Fruit fly (Drosophila melanogaster) whole organism, wandering third instar larva: ENCODE results near the gene CG2839.

ENCODE experiments used
- Abd-B ChIP-seq: fragments of >200 bp; optimal IDR thresholded peaks from 2 replicates; lab custom pipeline; 2017; ENCODE audit warnings: missing biosample characterization, missing genetic modification characterization
- CG32264 ChIP-seq: fragments of 200-800 bp; sonication (Bioruptor generic); optimal IDR thresholded peaks from 2 replicates; lab custom pipeline; 2016; ENCODE audit warnings: missing biosample characterization, missing genetic modification characterization
- CG9705 ChIP-seq: fragments of 200-800 bp; sonication (Bioruptor generic); optimal IDR thresholded peaks from 2 replicates; lab custom pipeline; 2018; ENCODE audit warnings: missing biosample characterization, mild to moderate bottlenecking, missing genetic modification characterization
- CrebA ChIP-seq: fragments of 200-800 bp; sonication (Bioruptor generic); optimal IDR thresholded peaks from 2 replicates; lab custom pipeline; 2016; ENCODE audit warnings: missing biosample characterization, mild to moderate bottlenecking, missing genetic modification characterization, borderline replicate concordance
- Dfd ChIP-seq: fragments of >200 bp; optimal IDR thresholded peaks from 2 replicates; lab custom pipeline; 2017; ENCODE audit warnings: missing biosample characterization, missing genetic modification characterization
- Dif ChIP-seq: fragments of 200-275, 200-300 bp; sonication (Bioruptor generic); optimal IDR thresholded peaks from 2 replicates; lab custom pipeline; 2018; ENCODE audit warnings: missing biosample characterization, missing genetic modification characterization; ENCODE audit not compliant: partially characterized antibody
- GATAd ChIP-seq: sonication (Bioruptor generic); optimal IDR thresholded peaks from 2 replicates; lab custom pipeline; 2016; ENCODE audit warnings: missing biosample characterization, missing genetic modification characterization
- HLH106 ChIP-seq: fragments of 200-800 bp; optimal IDR thresholded peaks from 3 replicates; lab custom pipeline; 2019; ENCODE audit warnings: missing biosample characterization, mild to moderate bottlenecking, missing genetic modification characterization, moderate library complexity
- Hnf4 ChIP-seq: fragments of 200-800 bp; sonication (Bioruptor generic); optimal IDR thresholded peaks from 2 replicates; lab custom pipeline; 2016; ENCODE audit warnings: missing biosample characterization, mild to moderate bottlenecking, missing genetic modification characterization
- Hr78 ChIP-seq: fragments of >200 bp; optimal IDR thresholded peaks from 2 replicates; lab custom pipeline; 2017; ENCODE audit warnings: missing biosample characterization, missing genetic modification characterization
- Hr83 ChIP-seq: fragments of 200-300 bp; sonication (Bioruptor generic); optimal IDR thresholded peaks from 2 replicates; lab custom pipeline; 2016; ENCODE audit warnings: missing biosample characterization, mild to moderate bottlenecking, missing genetic modification characterization, moderate library complexity; ENCODE audit not compliant: poor library complexity, severe bottlenecking
- Jra ChIP-seq: sonication (Bioruptor generic); optimal IDR thresholded peaks from 2 replicates; lab custom pipeline; 2016; ENCODE audit warnings: missing biosample characterization, missing genetic modification characterization
- Mio ChIP-seq: sonication (Bioruptor generic); optimal IDR thresholded peaks from 2 replicates; lab custom pipeline; 2016; ENCODE audit warnings: missing biosample characterization, missing genetic modification characterization
- Myc ChIP-seq: fragments of >200 bp; optimal IDR thresholded peaks from 2 replicates; lab custom pipeline; 2017
- N ChIP-seq: fragments of >200 bp; optimal IDR thresholded peaks from 2 replicates; lab custom pipeline; 2018; ENCODE audit warnings: missing biosample characterization, missing external identifiers, missing genetic modification characterization
- OdsH ChIP-seq: fragments of 200-800 bp; sonication (Bioruptor generic); optimal IDR thresholded peaks from 2 replicates; lab custom pipeline; 2016; ENCODE audit warnings: missing biosample characterization, mild to moderate bottlenecking, missing genetic modification characterization
- Rel ChIP-seq, 2 experiments: fragments of 200-800 bp; sonication (Bioruptor generic) in 1 of 2; optimal IDR thresholded peaks; 2 replicates in 1 of 2; 3 replicates in 1 of 2; lab custom pipeline; 2016 to 2019; ENCODE audit warnings: mild to moderate bottlenecking in 2 of 2, missing biosample characterization in 2 of 2, missing genetic modification characterization in 2 of 2, moderate library complexity in 1 of 2
- Sp1 ChIP-seq: fragments of 200-800 bp; sonication (Bioruptor generic); optimal IDR thresholded peaks from 3 replicates; lab custom pipeline; 2019; ENCODE audit warnings: missing biosample characterization, mild to moderate bottlenecking, missing genetic modification characterization, moderate library complexity
- Vsx2 ChIP-seq: fragments of 200-300, 225-300 bp; sonication (Bioruptor generic); optimal IDR thresholded peaks from 2 replicates; lab custom pipeline; 2018; ENCODE audit warnings: missing biosample characterization, missing genetic modification characterization; ENCODE audit not compliant: partially characterized antibody
- br ChIP-seq: fragments of 200-800 bp; sonication (Bioruptor generic); optimal IDR thresholded peaks from 2 replicates; lab custom pipeline; 2016; ENCODE audit warnings: missing biosample characterization, missing genetic modification characterization
- brk ChIP-seq: fragments of 200-800 bp; sonication (Bioruptor generic); optimal IDR thresholded peaks from 2 replicates; lab custom pipeline; 2016; ENCODE audit warnings: missing biosample characterization, mild to moderate bottlenecking, missing genetic modification characterization
- dl ChIP-seq, 2 experiments: fragments of 175-275, 200-275 bp in 1 of 2; fragments of 200-275 bp in 1 of 2; sonication (Bioruptor generic); optimal IDR thresholded peaks; lab custom pipeline; 2018; ENCODE audit warnings: mild to moderate bottlenecking in 2 of 2, missing biosample characterization in 2 of 2, missing genetic modification characterization in 2 of 2, moderate library complexity in 2 of 2; ENCODE audit not compliant: partially characterized antibody in 2 of 2, insufficient read depth in 1 of 2
- dmrt93B ChIP-seq: fragments of 200-800 bp; sonication (Bioruptor generic); optimal IDR thresholded peaks from 2 replicates; lab custom pipeline; 2018; ENCODE audit warnings: missing biosample characterization, mild to moderate bottlenecking, missing genetic modification characterization
- dsf ChIP-seq: sonication (Bioruptor generic); optimal IDR thresholded peaks from 2 replicates; lab custom pipeline; 2016; ENCODE audit warnings: missing biosample characterization, missing genetic modification characterization, borderline replicate concordance
- ey ChIP-seq: fragments of 200-800 bp; sonication (Bioruptor generic); optimal IDR thresholded peaks from 2 replicates; lab custom pipeline; 2016; ENCODE audit warnings: missing biosample characterization, missing genetic modification characterization
- foxo ChIP-seq, 2 experiments: fragments of 200-800 bp; sonication (Bioruptor generic); optimal IDR thresholded peaks; 2 replicates in 1 of 2; 3 replicates in 1 of 2; lab custom pipeline; 2016 to 2017; ENCODE audit warnings: missing biosample characterization in 2 of 2, missing genetic modification characterization in 2 of 2
- fru ChIP-seq: fragments of 200-800 bp; sonication (Bioruptor generic); optimal IDR thresholded peaks from 3 replicates; lab custom pipeline; 2016; ENCODE audit warnings: missing biosample characterization, mild to moderate bottlenecking, missing genetic modification characterization
- h ChIP-seq: fragments of 200-800 bp; sonication (Bioruptor generic); optimal IDR thresholded peaks from 3 replicates; lab custom pipeline; 2016; ENCODE audit warnings: missing biosample characterization, mild to moderate bottlenecking, missing genetic modification characterization
- jim ChIP-seq: fragments of 175-275, 200-325 bp; sonication (Bioruptor generic); optimal IDR thresholded peaks from 2 replicates; lab custom pipeline; 2016; ENCODE audit warnings: missing biosample characterization, mild to moderate bottlenecking, missing genetic modification characterization
- lola ChIP-seq: fragments of >200 bp; optimal IDR thresholded peaks from 2 replicates; lab custom pipeline; 2017; ENCODE audit warnings: missing biosample characterization, missing genetic modification characterization
- pan ChIP-seq: fragments of >200 bp; optimal IDR thresholded peaks from 2 replicates; lab custom pipeline; 2017
- psq ChIP-seq: fragments of 200-800 bp; sonication (Bioruptor generic); optimal IDR thresholded peaks from 3 replicates; lab custom pipeline; 2017; ENCODE audit warnings: missing biosample characterization, mild to moderate bottlenecking, missing genetic modification characterization, moderate library complexity
- rgr ChIP-seq: fragments of 200-800 bp; sonication (Bioruptor generic); optimal IDR thresholded peaks from 3 replicates; lab custom pipeline; 2016; ENCODE audit warnings: missing biosample characterization, mild to moderate bottlenecking, missing genetic modification characterization
- sage ChIP-seq: fragments of 200-800 bp; sonication (Bioruptor generic); optimal IDR thresholded peaks from 2 replicates; lab custom pipeline; 2016; ENCODE audit warnings: missing biosample characterization, mild to moderate bottlenecking, missing genetic modification characterization
- sv ChIP-seq: fragments of 200-800 bp; sonication (Bioruptor generic); optimal IDR thresholded peaks from 3 replicates; lab custom pipeline; 2016; ENCODE audit warnings: missing biosample characterization, missing genetic modification characterization
- tai ChIP-seq: sonication (Bioruptor generic); optimal IDR thresholded peaks from 2 replicates; lab custom pipeline; 2016; ENCODE audit warnings: missing biosample characterization, missing genetic modification characterization
- usp ChIP-seq: fragments of >200 bp; optimal IDR thresholded peaks from 2 replicates; lab custom pipeline; 2017; ENCODE audit warnings: missing biosample characterization, missing genetic modification characterization
- woc ChIP-seq: sonication (Bioruptor generic); optimal IDR thresholded peaks from 2 replicates; lab custom pipeline; 2016; ENCODE audit warnings: missing biosample characterization, mild to moderate bottlenecking, missing genetic modification characterization

Gene CG2839

DNA sequence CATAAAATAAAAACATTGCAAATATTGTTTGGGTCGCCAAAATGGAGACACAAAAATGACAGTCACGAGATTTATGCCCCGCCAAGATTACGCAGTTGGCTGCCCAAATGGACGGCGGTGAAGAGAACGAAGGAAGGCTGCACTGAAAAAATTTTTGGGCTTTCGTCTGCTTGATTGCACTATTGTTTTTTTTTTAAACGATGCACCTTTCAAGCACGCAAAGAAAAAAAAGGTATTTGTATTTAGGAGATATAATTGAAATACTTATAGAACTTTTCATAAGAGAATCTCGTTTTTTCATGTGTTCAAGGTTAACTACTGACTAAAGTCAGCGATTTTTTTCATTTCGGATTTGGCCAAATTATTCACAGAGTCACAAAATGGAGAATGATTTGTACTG lies 25.4 kb downstream of the CG2839 start:
- TF ChIP-seq Jra (GFP tag; lab: Kevin White, UChicago) (peak; percentile 33), Sp1 (GFP tag; lab: Kevin White, UChicago) (peak; percentile 70), foxo (GFP tag; optimal IDR thresholded peaks at IDR 0.05; lab: Kevin White, UChicago) (peak in 1 of 2 experiments; percentile 83), Hr83 (GFP tag; lab: Kevin White, UChicago) (no peak), dl (GFP tag; optimal IDR thresholded peaks at IDR 0.05; lab: Kevin White, UChicago; ENCODE audit: insufficient read depth in 1 of 2, partially characterized antibody in 2 of 2) (no peak), brk (GFP tag; lab: Kevin White, UChicago) (peak; percentile 45), CG9705 (GFP tag; lab: Kevin White, UChicago) (no peak), jim (GFP tag; lab: Kevin White, UChicago) (no peak), Dfd (GFP tag; lab: Kevin White, UChicago) (no peak), dsf (GFP tag; lab: Kevin White, UChicago) (no peak), CG32264 (GFP tag; lab: Kevin White, UChicago) (no peak), br (peak; percentile 77), dmrt93B (GFP tag; lab: Kevin White, UChicago) (peak; percentile 58), lola (no peak), ey (GFP tag; lab: Kevin White, UChicago) (peak; percentile 80), fru (GFP tag; lab: Kevin White, UChicago) (peak; percentile 82), OdsH (GFP tag; lab: Kevin White, UChicago) (peak; percentile 78), GATAd (GFP tag; lab: Kevin White, UChicago) (no peak), Hr78 (GFP tag; lab: Kevin White, UChicago) (no peak), Mio (GFP tag; lab: Kevin White, UChicago) (no peak), N (GFP tag; lab: Kevin White, UChicago) (no peak), Hnf4 (GFP tag; lab: Kevin White, UChicago) (peak; percentile 66), Myc (no peak), Dif (no peak), woc (GFP tag; lab: Kevin White, UChicago) (peak; percentile 83), Vsx2 (GFP tag; lab: Kevin White, UChicago) (no peak), CrebA (no peak), HLH106 (peak; percentile 37), Rel (GFP tag; optimal IDR thresholded peaks at IDR 0.05; lab: Kevin White, UChicago) (no peak), Rel (tag; optimal IDR thresholded peaks at IDR 0.05; lab: Kevin White, UChicago) (no peak), h (GFP tag; lab: Kevin White, UChicago) (peak; percentile 68), Abd-B (GFP tag; lab: Kevin White, UChicago) (no peak), rgr (GFP tag; lab: Kevin White, UChicago) (peak; percentile 72), pan (no peak), tai (no peak), usp (GFP tag; lab: Kevin White, UChicago) (no peak), sv (GFP tag; lab: Kevin White, UChicago) (no peak), psq (peak; percentile 61), sage (GFP tag; lab: Kevin White, UChicago) (no peak)
- TF ChIP-seq, all 38 proteins: peak for 15

DNA sequence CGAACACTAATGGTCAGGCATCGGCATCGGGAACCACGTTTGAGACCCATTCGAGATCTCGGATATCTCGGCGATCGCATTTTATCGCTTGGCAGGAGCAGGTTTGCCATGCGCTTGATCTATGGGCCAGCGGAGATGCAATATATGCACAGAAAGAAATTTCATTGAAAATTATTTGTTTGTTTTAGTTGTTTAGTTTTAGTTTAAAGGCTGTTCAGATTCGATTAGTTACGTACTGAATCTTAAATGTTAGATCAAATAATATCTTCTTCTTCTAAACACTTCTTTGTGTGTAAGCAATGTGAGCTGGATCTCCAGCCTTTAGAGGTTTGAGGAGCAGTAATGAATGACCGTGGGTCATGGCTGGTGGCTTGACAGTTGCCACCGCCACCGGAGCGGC lies 28.3 kb downstream of the CG2839 start:
- TF ChIP-seq dmrt93B (GFP tag; lab: Kevin White, UChicago) (no peak), br (no peak), psq (no peak), CrebA (no peak), dl (GFP tag; optimal IDR thresholded peaks at IDR 0.05; lab: Kevin White, UChicago; ENCODE audit: insufficient read depth in 1 of 2, partially characterized antibody in 2 of 2) (no peak), Dif (no peak), Hr83 (GFP tag; lab: Kevin White, UChicago) (no peak), sv (GFP tag; lab: Kevin White, UChicago) (no peak), rgr (GFP tag; lab: Kevin White, UChicago) (no peak), usp (GFP tag; lab: Kevin White, UChicago) (no peak), Vsx2 (GFP tag; lab: Kevin White, UChicago) (no peak), CG9705 (GFP tag; lab: Kevin White, UChicago) (no peak), Rel (GFP tag; optimal IDR thresholded peaks at IDR 0.05; lab: Kevin White, UChicago) (no peak), Rel (tag; optimal IDR thresholded peaks at IDR 0.05; lab: Kevin White, UChicago) (no peak), N (GFP tag; lab: Kevin White, UChicago) (no peak), fru (GFP tag; lab: Kevin White, UChicago) (no peak), dsf (GFP tag; lab: Kevin White, UChicago) (no peak), h (GFP tag; lab: Kevin White, UChicago) (no peak)
